Fruit fly (Drosophila melanogaster) whole organism, wandering third instar larva: Measurements from ENCODE around the gene CG8097.

Experiments used
- HLH106 ChIP-seq: fragments of 200-800 bp; optimal IDR thresholded peaks from 3 replicates; lab custom pipeline; 2019; ENCODE audit warnings: missing biosample characterization, mild to moderate bottlenecking, missing genetic modification characterization, moderate library complexity
- Hnf4 ChIP-seq: fragments of 200-800 bp; sonication (Bioruptor generic); optimal IDR thresholded peaks from 2 replicates; lab custom pipeline; 2016; ENCODE audit warnings: missing biosample characterization, mild to moderate bottlenecking, missing genetic modification characterization
- Hr83 ChIP-seq: fragments of 200-300 bp; sonication (Bioruptor generic); optimal IDR thresholded peaks from 2 replicates; lab custom pipeline; 2016; ENCODE audit warnings: missing biosample characterization, mild to moderate bottlenecking, missing genetic modification characterization, moderate library complexity; ENCODE audit not compliant: poor library complexity, severe bottlenecking
- Jra ChIP-seq: sonication (Bioruptor generic); optimal IDR thresholded peaks from 2 replicates; lab custom pipeline; 2016; ENCODE audit warnings: missing biosample characterization, missing genetic modification characterization
- OdsH ChIP-seq: fragments of 200-800 bp; sonication (Bioruptor generic); optimal IDR thresholded peaks from 2 replicates; lab custom pipeline; 2016; ENCODE audit warnings: missing biosample characterization, mild to moderate bottlenecking, missing genetic modification characterization
- Rel ChIP-seq, 2 experiments: fragments of 200-800 bp; sonication (Bioruptor generic) in 1 of 2; optimal IDR thresholded peaks; 2 replicates in 1 of 2; 3 replicates in 1 of 2; lab custom pipeline; 2016 to 2019; ENCODE audit warnings: mild to moderate bottlenecking in 2 of 2, missing biosample characterization in 2 of 2, missing genetic modification characterization in 2 of 2, moderate library complexity in 1 of 2
- foxo ChIP-seq, 2 experiments: fragments of 200-800 bp; sonication (Bioruptor generic); optimal IDR thresholded peaks; 2 replicates in 1 of 2; 3 replicates in 1 of 2; lab custom pipeline; 2016 to 2017; ENCODE audit warnings: missing biosample characterization in 2 of 2, missing genetic modification characterization in 2 of 2
- psq ChIP-seq: fragments of 200-800 bp; sonication (Bioruptor generic); optimal IDR thresholded peaks from 3 replicates; lab custom pipeline; 2017; ENCODE audit warnings: missing biosample characterization, mild to moderate bottlenecking, missing genetic modification characterization, moderate library complexity
- usp ChIP-seq: fragments of >200 bp; optimal IDR thresholded peaks from 2 replicates; lab custom pipeline; 2017; ENCODE audit warnings: missing biosample characterization, missing genetic modification characterization

- no peak for TF ChIP-seq foxo (GFP tag; optimal IDR thresholded peaks at IDR 0.05; lab: Kevin White, UChicago)
- no peak for TF ChIP-seq HLH106 (tag; lab: Kevin White, UChicago)
- no peak for TF ChIP-seq OdsH (GFP tag; lab: Kevin White, UChicago)
- no peak for TF ChIP-seq Hnf4
- no peak for TF ChIP-seq Hr83 (GFP tag; lab: Kevin White, UChicago)
- no peak for TF ChIP-seq Jra
- no peak for TF ChIP-seq psq (GFP tag; lab: Kevin White, UChicago)
- no peak for TF ChIP-seq usp (GFP tag; lab: Kevin White, UChicago)
- no peak for TF ChIP-seq Rel (GFP tag; optimal IDR thresholded peaks at IDR 0.05; lab: Kevin White, UChicago)
- TF ChIP-seq Rel (tag; optimal IDR thresholded peaks at IDR 0.05; lab: Kevin White, UChicago), result no peak
These were observed 983 bp downstream of the CG8097 start for dm6 chrX:15583842-15584441.
